Fruit fly (Drosophila melanogaster): Measurements from ENCODE around the gene CG17672.
A peak's percentile ranks its signal among the peaks of the same experiment; 100 is the strongest.

CG17672 gene

DNA sequence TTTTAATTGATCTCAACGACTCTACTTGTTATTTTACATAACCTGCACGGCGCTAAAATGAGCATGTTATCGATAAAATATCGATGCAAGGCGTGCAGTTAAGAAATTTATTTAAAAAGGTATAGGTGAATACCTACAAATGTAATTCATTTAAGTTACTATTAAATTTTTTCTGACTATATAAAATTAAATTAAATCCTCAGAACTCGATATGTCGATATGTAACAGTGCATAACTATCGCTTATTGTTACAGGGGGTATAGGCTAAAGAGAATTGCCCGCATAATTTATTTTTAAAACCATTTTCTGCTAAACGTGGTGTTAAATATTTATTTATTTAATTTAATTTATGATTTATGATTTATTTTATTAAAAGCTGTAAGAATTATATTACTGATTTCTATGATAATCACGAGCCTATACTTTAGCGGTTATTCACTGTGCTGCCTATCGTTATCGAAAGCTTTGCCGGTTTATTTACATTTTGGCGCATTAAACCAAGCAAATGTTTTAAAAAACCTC, 10.9 kb upstream of the CG17672 start, which contains the start of the genes mRpL20 and Icmt (continued):
- peak; percentile 91 for TF ChIP-seq lab (GFP tag; optimal IDR thresholded peaks at IDR 0.05)
- peak; percentile 98 for TF ChIP-seq gem (tag; optimal IDR thresholded peaks at IDR 0.05)
- TF ChIP-seq Jarid2 (GFP tag; optimal IDR thresholded peaks at IDR 0.05), result peak; percentile 27
- peak; percentile 75 for TF ChIP-seq kay (GFP tag; optimal IDR thresholded peaks at IDR 0.05)
- TF ChIP-seq Gsc (GFP tag; IDR thresholded peaks at IDR 0.05), result peak; percentile 89
- peak; percentile 93 for TF ChIP-seq Taf1 (GFP tag; IDR thresholded peaks at IDR 0.05)
- TF ChIP-seq hbn (GFP tag; IDR thresholded peaks at IDR 0.05; ENCODE audit: partially characterized antibody), result peak; percentile 58
- no peak for TF ChIP-seq CG9797 (GFP tag; optimal IDR thresholded peaks at IDR 0.05)
- peak; percentile 98 for TF ChIP-seq Awh (GFP tag; IDR thresholded peaks at IDR 0.05)
- peak; percentile 34 for TF ChIP-seq Hmx (GFP tag; optimal IDR thresholded peaks at IDR 0.05)
- TF ChIP-seq bcd (GFP tag; optimal IDR thresholded peaks at IDR 0.05), result peak; percentile 93
- peak; percentile 78 for TF ChIP-seq CG10959 (GFP tag; IDR thresholded peaks at IDR 0.05)
- TF ChIP-seq yki (optimal IDR thresholded peaks at IDR 0.05), result no peak
- TF ChIP-seq gfzf (GFP tag; optimal IDR thresholded peaks at IDR 0.05), result no peak
- no peak for TF ChIP-seq Hr39 (optimal IDR thresholded peaks at IDR 0.05)
- peak; percentile 98 for TF ChIP-seq lmd (GFP tag; IDR thresholded peaks at IDR 0.05)
- no peak for TF ChIP-seq HLHmδ (GFP tag; optimal IDR thresholded peaks at IDR 0.05)
- no peak for TF ChIP-seq zf30C (GFP tag; optimal IDR thresholded peaks at IDR 0.05)
- peak; percentile 91 for TF ChIP-seq CG17385 (GFP tag; optimal IDR thresholded peaks at IDR 0.05)
- TF ChIP-seq CG10321 (GFP tag; IDR thresholded peaks at IDR 0.05), result peak; percentile 74
- peak; percentile 93 for TF ChIP-seq C15 (GFP tag; IDR thresholded peaks at IDR 0.05)
- TF ChIP-seq CG31224 (GFP tag; IDR thresholded peaks at IDR 0.05), result peak; percentile 92
- no peak for TF ChIP-seq fd102C (GFP tag; optimal IDR thresholded peaks at IDR 0.05)
- TF ChIP-seq abd-A (tag; optimal IDR thresholded peaks at IDR 0.05), result no peak
- TF ChIP-seq seq (GFP tag; IDR thresholded peaks at IDR 0.05), result peak; percentile 92
- peak; percentile 77 for TF ChIP-seq Max (GFP tag; optimal IDR thresholded peaks at IDR 0.05)
- peak; percentile 61 for TF ChIP-seq CG6813 (GFP tag; optimal IDR thresholded peaks at IDR 0.05)
- peak; percentile 97 for TF ChIP-seq CG14441 (GFP tag; IDR thresholded peaks at IDR 0.05)
- TF ChIP-seq CG32532 (GFP tag; IDR thresholded peaks at IDR 0.05), result peak; percentile 98
- TF ChIP-seq ara (GFP tag; IDR thresholded peaks at IDR 0.05), result peak; percentile 96
- peak; percentile 77 for TF ChIP-seq Bgb (GFP tag; IDR thresholded peaks at IDR 0.05; ENCODE audit: partially characterized antibody)
- no peak for TF ChIP-seq CG10565 (GFP tag; optimal IDR thresholded peaks at IDR 0.05)
- peak; percentile 73; the same call in 2 of the 3 replicates for TF ChIP-seq CG7963 (GFP tag; IDR thresholded peaks at IDR 0.05; ENCODE audit: partially characterized antibody)
- peak; percentile 78 for TF ChIP-seq CG10431 (GFP tag; optimal IDR thresholded peaks at IDR 0.05)
- peak; percentile 96 for TF ChIP-seq CG12659 (GFP tag; optimal IDR thresholded peaks at IDR 0.05)
- peak; percentile 46 for TF ChIP-seq pho (GFP tag; optimal IDR thresholded peaks at IDR 0.05)
- TF ChIP-seq p53 (GFP tag; optimal IDR thresholded peaks at IDR 0.05), result no peak
- TF ChIP-seq lilli (GFP tag; optimal IDR thresholded peaks at IDR 0.05), result peak; percentile 87
- no peak for TF ChIP-seq shn (GFP tag; optimal IDR thresholded peaks at IDR 0.05)
- peak; percentile 86; the same call in 2 of the 4 replicates for TF ChIP-seq chinmo (GFP tag; IDR thresholded peaks at IDR 0.05; ENCODE audit: partially characterized antibody)
- TF ChIP-seq CG4282 (GFP tag; optimal IDR thresholded peaks at IDR 0.05), result no peak
- TF ChIP-seq HHEX (GFP tag; optimal IDR thresholded peaks at IDR 0.05), result peak; percentile 80
- peak; percentile 81 for TF ChIP-seq CG17568 (GFP tag; optimal IDR thresholded peaks at IDR 0.05)
- TF ChIP-seq nmo (GFP tag; optimal IDR thresholded peaks at IDR 0.05), result peak; percentile 96
- peak; percentile 91 for TF ChIP-seq CG11504 (tag; optimal IDR thresholded peaks at IDR 0.05)
- TF ChIP-seq CG10654 (GFP tag; optimal IDR thresholded peaks at IDR 0.05), result peak; percentile 76
- TF ChIP-seq HLH54F (GFP tag; optimal IDR thresholded peaks at IDR 0.05), result peak; percentile 18
- TF ChIP-seq stwl (tag; optimal IDR thresholded peaks at IDR 0.05), result peak; percentile 40
- TF ChIP-seq Kr (GFP tag; optimal IDR thresholded peaks at IDR 0.05), result no peak
- TF ChIP-seq HLH4C (GFP tag; IDR thresholded peaks at IDR 0.05; ENCODE audit: partially characterized antibody), result peak; percentile 93

Measured in whole organism, embryonic.